Fruit fly (Drosophila melanogaster) whole organism, embryonic: Measurements from ENCODE around the gene CG31855.

Experiments
- Antp ChIP-seq: fragments of 200-800 bp; sonication (Bioruptor generic); optimal IDR thresholded peaks from 3 replicates; lab custom pipeline; 2016; ENCODE audit warnings: missing biosample characterization, missing genetic modification characterization
- Asciz ChIP-seq: fragments of 200-800 bp; sonication (Bioruptor generic); optimal IDR thresholded peaks from 2 replicates; lab custom pipeline; 2017; ENCODE audit warnings: missing biosample characterization, mild to moderate bottlenecking, missing genetic modification characterization, missing genetic modification reagents
- BtbVII ChIP-seq: fragments of 200-800 bp; sonication (Bioruptor generic); optimal IDR thresholded peaks from 3 replicates; lab custom pipeline; 2017; ENCODE audit warnings: missing biosample characterization, mild to moderate bottlenecking, missing genetic modification characterization
- C15 ChIP-seq: fragments of 200-800 bp; sonication (Bioruptor generic); IDR thresholded peaks from 3 replicates; pipeline ENCODE4 v1.3.6; 2022; ENCODE audit warnings: missing biosample characterization, missing genetic modification characterization
- CG10267 ChIP-seq: fragments of 200-800 bp; sonication (Bioruptor generic); optimal IDR thresholded peaks from 2 replicates; lab custom pipeline; 2018; ENCODE audit warnings: missing biosample characterization, mild to moderate bottlenecking, missing genetic modification characterization, moderate library complexity
- CG11560 ChIP-seq: fragments of 200-800 bp; sonication (Bioruptor generic); IDR thresholded peaks from 3 replicates; pipeline ENCODE4 v1.3.6; 2022; ENCODE audit warnings: missing biosample characterization, missing genetic modification characterization
- CG12219 ChIP-seq: fragments of 200-800 bp; sonication (Bioruptor generic); optimal IDR thresholded peaks from 3 replicates; lab custom pipeline; 2018; ENCODE audit warnings: missing biosample characterization, mild to moderate bottlenecking, missing genetic modification characterization
- CG14667 ChIP-seq: fragments of 200-800 bp; sonication (Bioruptor generic); IDR thresholded peaks from 2 replicates; pipeline ENCODE4 v1.3.6; 2022; ENCODE audit warnings: missing biosample characterization, missing genetic modification characterization
- CG1602 ChIP-seq: fragments of 200-800 bp; sonication (Bioruptor generic); optimal IDR thresholded peaks from 3 replicates; lab custom pipeline; 2016; ENCODE audit warnings: missing biosample characterization, missing genetic modification characterization
- CG18599 ChIP-seq: fragments of 200-800 bp; sonication (Bioruptor generic); optimal IDR thresholded peaks from 3 replicates; lab custom pipeline; 2017; ENCODE audit warnings: missing biosample characterization, missing genetic modification characterization, mild to moderate bottlenecking, moderate library complexity, missing genetic modification reagents
- CG30403 ChIP-seq: fragments of 200-800 bp; sonication (Bioruptor generic); optimal IDR thresholded peaks from 3 replicates; lab custom pipeline; 2016; ENCODE audit warnings: missing biosample characterization, missing genetic modification characterization
- CG3065 ChIP-seq: fragments of 200-800 bp; sonication (Bioruptor generic); optimal IDR thresholded peaks from 2 replicates; lab custom pipeline; 2016; ENCODE audit warnings: missing biosample characterization, missing genetic modification characterization
- CG31365 ChIP-seq: fragments of 200-800 bp; sonication (Bioruptor generic); optimal IDR thresholded peaks from 2 replicates; lab custom pipeline; 2018; ENCODE audit warnings: missing biosample characterization, mild to moderate bottlenecking, missing genetic modification characterization
- CG3281 ChIP-seq: fragments of 200-800 bp; sonication (Bioruptor generic); optimal IDR thresholded peaks from 3 replicates; lab custom pipeline; 2017; ENCODE audit warnings: missing biosample characterization, mild to moderate bottlenecking, missing genetic modification characterization
- CG3995 ChIP-seq: fragments of 200-800 bp; sonication (Bioruptor generic); optimal IDR thresholded peaks from 3 replicates; lab custom pipeline; 2016; ENCODE audit warnings: missing biosample characterization, missing genetic modification characterization
- CG4282 ChIP-seq: fragments of 200-800 bp; sonication (Bioruptor generic); optimal IDR thresholded peaks from 2 replicates; lab custom pipeline; 2016; ENCODE audit warnings: missing biosample characterization, missing genetic modification characterization
- CG4617 ChIP-seq: fragments of 200-800 bp; sonication (Bioruptor generic); optimal IDR thresholded peaks from 3 replicates; lab custom pipeline; 2016; ENCODE audit warnings: missing biosample characterization, missing genetic modification characterization, borderline replicate concordance
- CG4820 ChIP-seq: fragments of 200-800 bp; sonication (Bioruptor generic); optimal IDR thresholded peaks from 3 replicates; lab custom pipeline; 2016; ENCODE audit warnings: missing biosample characterization, missing genetic modification characterization
- CG6254 ChIP-seq: fragments of 200-800 bp; sonication (Bioruptor generic); optimal IDR thresholded peaks from 3 replicates; lab custom pipeline; 2017; ENCODE audit warnings: mild to moderate bottlenecking, missing biosample characterization, missing genetic modification reagents, missing genetic modification characterization
- CG7928 ChIP-seq: fragments of 200-800 bp; sonication (Bioruptor generic); optimal IDR thresholded peaks from 2 replicates; lab custom pipeline; 2017; ENCODE audit warnings: missing biosample characterization, mild to moderate bottlenecking, missing genetic modification characterization
- CG9437 ChIP-seq: fragments of 200-800 bp; sonication (Bioruptor generic); optimal IDR thresholded peaks from 2 replicates; lab custom pipeline; 2018; ENCODE audit warnings: missing biosample characterization, mild to moderate bottlenecking, missing genetic modification characterization
- CG9932 ChIP-seq: fragments of 200-800 bp; sonication (Bioruptor generic); IDR thresholded peaks from 2 replicates; pipeline ENCODE4 v1.3.6; 2022; ENCODE audit warnings: missing biosample characterization, missing genetic modification characterization
- CoRest ChIP-seq: fragments of 200-800 bp; sonication (Bioruptor generic); optimal IDR thresholded peaks from 3 replicates; lab custom pipeline; 2018; ENCODE audit warnings: missing biosample characterization, mild to moderate bottlenecking, missing genetic modification characterization, moderate library complexity
- Dip2 ChIP-seq: fragments of 200-800 bp; sonication (Bioruptor generic); IDR thresholded peaks from 2 replicates; pipeline ENCODE4 v1.3.6; 2022; ENCODE audit warnings: missing biosample characterization, missing genetic modification characterization
- Dp ChIP-seq: fragments of 200-800 bp; sonication (Bioruptor generic); optimal IDR thresholded peaks from 2 replicates; lab custom pipeline; 2018; ENCODE audit warnings: missing biosample characterization, mild to moderate bottlenecking, missing genetic modification characterization, moderate library complexity
- ERR ChIP-seq: fragments of 200-800 bp; sonication (Bioruptor generic); optimal IDR thresholded peaks from 2 replicates; lab custom pipeline; 2016; ENCODE audit warnings: missing biosample characterization, missing genetic modification characterization
- Ets65A ChIP-seq: fragments of 200-800 bp; sonication (Bioruptor generic); peaks from one replicate; lab custom pipeline; 2016; ENCODE audit warnings: missing biosample characterization, missing genetic modification characterization
- Gsc ChIP-seq: fragments of 200-800 bp; sonication (Bioruptor generic); IDR thresholded peaks from 2 replicates; pipeline ENCODE4 v1.3.6; 2022; ENCODE audit warnings: missing biosample characterization, missing genetic modification characterization
- HHEX ChIP-seq: fragments of 200-800 bp; sonication (Bioruptor generic); optimal IDR thresholded peaks from 3 replicates; lab custom pipeline; 2017; ENCODE audit warnings: missing biosample characterization, mild to moderate bottlenecking, missing genetic modification characterization, missing genetic modification reagents
- Lhr ChIP-seq: fragments of 200-800 bp; sonication (Bioruptor generic); optimal IDR thresholded peaks from 3 replicates; lab custom pipeline; 2017; ENCODE audit warnings: mild to moderate bottlenecking, missing biosample characterization, missing genetic modification reagents, missing genetic modification characterization
- Lim3 ChIP-seq: fragments of 200-800 bp; sonication (Bioruptor generic); IDR thresholded peaks from 2 replicates; pipeline ENCODE4 v1.3.6; 2022; ENCODE audit warnings: missing biosample characterization, missing genetic modification characterization
- Lpt ChIP-seq: fragments of >200 bp; optimal IDR thresholded peaks from 2 replicates; lab custom pipeline; 2018; ENCODE audit warnings: missing biosample characterization, missing genetic modification characterization
- Sin3A ChIP-seq: fragments of >200 bp; optimal IDR thresholded peaks from 2 replicates; lab custom pipeline; 2018
- TFAM ChIP-seq: fragments of 200-800 bp; sonication (Bioruptor generic); optimal IDR thresholded peaks from 2 replicates; lab custom pipeline; 2017; ENCODE audit warnings: missing biosample characterization, missing genetic modification characterization, inconsistent platforms
- al ChIP-seq: fragments of 200-800 bp; sonication (Bioruptor generic); IDR thresholded peaks from 2 replicates; pipeline ENCODE4 v1.3.6; 2022; ENCODE audit warnings: missing biosample characterization, missing genetic modification characterization
- cad ChIP-seq: fragments of >200 bp; optimal IDR thresholded peaks from 2 replicates; lab custom pipeline; 2017; ENCODE audit warnings: missing biosample characterization, missing genetic modification characterization
- cas ChIP-seq: fragments of 200-800 bp; sonication (Bioruptor generic); IDR thresholded peaks from 2 replicates; pipeline ENCODE4 v1.3.6; 2022; ENCODE audit warnings: missing biosample characterization, missing genetic modification characterization
- caup ChIP-seq: fragments of 200-800 bp; sonication (Bioruptor generic); optimal IDR thresholded peaks from 3 replicates; lab custom pipeline; 2017; ENCODE audit warnings: missing biosample characterization, mild to moderate bottlenecking, missing genetic modification characterization, moderate library complexity; ENCODE audit not compliant: severe bottlenecking
- dan ChIP-seq: fragments of 200-800 bp; sonication (Bioruptor generic); IDR thresholded peaks from 2 replicates; pipeline ENCODE4 v1.3.6; 2022; ENCODE audit warnings: missing biosample characterization, missing genetic modification characterization
- disco-r ChIP-seq: fragments of 200-800 bp; sonication (Bioruptor generic); optimal IDR thresholded peaks from 2 replicates; lab custom pipeline; 2016; ENCODE audit warnings: missing biosample characterization, missing genetic modification characterization
- fd96Cb ChIP-seq: fragments of 200-800 bp; sonication (Bioruptor generic); optimal IDR thresholded peaks from 2 replicates; lab custom pipeline; 2018; ENCODE audit warnings: missing biosample characterization, mild to moderate bottlenecking, missing genetic modification characterization, moderate library complexity
- gt ChIP-seq: fragments of 200-800 bp; sonication (Bioruptor generic); IDR thresholded peaks from 2 replicates; pipeline ENCODE4 v1.3.6; 2022; ENCODE audit warnings: missing biosample characterization, missing genetic modification characterization
- knrl ChIP-seq: fragments of 200-800 bp; sonication (Bioruptor generic); IDR thresholded peaks from 3 replicates; pipeline ENCODE4 v1.3.6; 2022; ENCODE audit warnings: missing biosample characterization, missing genetic modification characterization; ENCODE audit not compliant: partially characterized antibody
- maf-S ChIP-seq: fragments of 200-800 bp; sonication (Bioruptor generic); optimal IDR thresholded peaks from 2 replicates; lab custom pipeline; 2016; ENCODE audit warnings: missing biosample characterization, missing genetic modification characterization
- mld ChIP-seq: fragments of 200-800 bp; sonication (Bioruptor generic); IDR thresholded peaks from 3 replicates; pipeline ENCODE4 v1.3.6; 2022; ENCODE audit warnings: missing biosample characterization, missing genetic modification characterization; ENCODE audit not compliant: partially characterized antibody
- nau ChIP-seq: fragments of 200-800 bp; sonication (Bioruptor generic); optimal IDR thresholded peaks from 3 replicates; lab custom pipeline; 2017; ENCODE audit warnings: missing biosample characterization, mild to moderate bottlenecking, missing genetic modification characterization, missing genetic modification reagents
- peb ChIP-seq: fragments of 200-800 bp; sonication (Bioruptor generic); IDR thresholded peaks from 2 replicates; pipeline ENCODE4 v1.3.6; 2022; ENCODE audit warnings: missing biosample characterization, missing genetic modification characterization
- pfk ChIP-seq: fragments of 200-800 bp; sonication (Bioruptor generic); optimal IDR thresholded peaks from 2 replicates; lab custom pipeline; 2018; ENCODE audit warnings: missing biosample characterization, mild to moderate bottlenecking, missing genetic modification characterization, moderate library complexity
- row ChIP-seq: fragments of 200-800 bp; sonication (Bioruptor generic); IDR thresholded peaks from 3 replicates; pipeline ENCODE4 v1.3.6; 2022; ENCODE audit warnings: missing biosample characterization, missing genetic modification characterization
- seq ChIP-seq: fragments of 200-800 bp; sonication (Bioruptor generic); IDR thresholded peaks from 2 replicates; pipeline ENCODE4 v1.3.6; 2022; ENCODE audit warnings: missing biosample characterization, missing genetic modification characterization

Gene CG31855

dm6 chr2L:13373435-13374242, 4.6 kb downstream of the CG31855 start, which contains the start of the genes Bdp1 and CG6565 (continued):
- TF ChIP-seq BtbVII (GFP tag; lab: Kevin White, UChicago) (peak; percentile 93), CG1602 (GFP tag; lab: Kevin White, UChicago) (peak; percentile 99), mld (GFP tag; lab: Robert Waterston, UW) (no peak), cad (no peak), seq (GFP tag; lab: Robert Waterston, UW) (peak; percentile 93), Lhr (peak; percentile 93), al (GFP tag; lab: Robert Waterston, UW) (peak; percentile 96), Antp (GFP tag; lab: Kevin White, UChicago) (peak; percentile 98), CG4617 (GFP tag; lab: Kevin White, UChicago) (peak; percentile 98), Asciz (GFP tag; lab: Kevin White, UChicago) (peak; percentile 93), Sin3A (lab: Kevin White, UChicago) (peak; percentile 91), Dp (GFP tag; lab: Kevin White, UChicago) (peak; percentile 25), CG3065 (GFP tag; lab: Kevin White, UChicago) (peak; percentile 96), dan (GFP tag; lab: Robert Waterston, UW) (peak; percentile 93), CG18599 (GFP tag; lab: Kevin White, UChicago) (peak; percentile 95), CG10267 (tag; lab: Kevin White, UChicago) (peak; percentile 100), caup (GFP tag; lab: Kevin White, UChicago) (peak; percentile 95), CG12219 (GFP tag; lab: Kevin White, UChicago) (peak; percentile 82), nau (no peak), peb (peak; percentile 89), CG7928 (GFP tag; lab: Kevin White, UChicago) (peak; percentile 77), CG4820 (GFP tag; lab: Kevin White, UChicago) (peak; percentile 97), Ets65A (GFP tag; lab: Kevin White, UChicago) (peak; percentile 100), TFAM (GFP tag; lab: Kevin White, UChicago) (peak; percentile 75), C15 (GFP tag; lab: Robert Waterston, UW) (peak; percentile 86), CG14667 (GFP tag; lab: Robert Waterston, UW) (peak; percentile 91), knrl (GFP tag; lab: Robert Waterston, UW) (peak; percentile 63), gt (GFP tag; lab: Robert Waterston, UW) (peak; percentile 81), HHEX (GFP tag; lab: Kevin White, UChicago) (peak; percentile 97), Gsc (GFP tag; lab: Robert Waterston, UW) (peak; percentile 95), row (peak; percentile 98), CG30403 (GFP tag; lab: Kevin White, UChicago) (peak; percentile 99), CG9437 (peak; percentile 94), CG11560 (tag; lab: Robert Waterston, UW) (peak; percentile 91), CG4282 (GFP tag; lab: Kevin White, UChicago) (peak; percentile 99), Dip2 (GFP tag; lab: Robert Waterston, UW) (peak; percentile 73), CG3995 (GFP tag; lab: Kevin White, UChicago) (peak; percentile 95), CG9932 (GFP tag; lab: Robert Waterston, UW) (peak; percentile 98), CG3281 (peak; percentile 96), CG31365 (peak; percentile 31), maf-S (peak; percentile 98), disco-r (GFP tag; lab: Kevin White, UChicago) (peak; percentile 98), cas (GFP tag; lab: Robert Waterston, UW) (peak; percentile 89), Lim3 (peak; percentile 84), Lpt (GFP tag; lab: Kevin White, UChicago) (no peak), pfk (GFP tag; lab: Kevin White, UChicago) (peak; percentile 44), ERR (GFP tag; lab: Kevin White, UChicago) (peak; percentile 95), CoRest (tag; lab: Kevin White, UChicago) (peak; percentile 99), fd96Cb (tag; lab: Kevin White, UChicago) (peak; percentile 97), CG6254 (GFP tag; lab: Kevin White, UChicago) (peak; percentile 91)
